Worm (Caenorhabditis elegans) whole organism, L4 larva: ENCODE data around the gene elo-8.

Experiments used
- F10B5.3 ChIP-seq: sonication (generic microtip); optimal IDR thresholded peaks from 2 replicates; lab custom pipeline; 2016; ENCODE audit warnings: mild to moderate bottlenecking, missing genetic modification characterization, missing compliant biosample characterization
- F26F4.8 ChIP-seq: fragments of 200-800 bp; sonication (Bioruptor generic); conservative IDR thresholded peaks from 2 replicates; pipeline ENCODE4 v1.3.6; 2022; ENCODE audit warnings: missing genetic modification characterization, missing compliant biosample characterization
- T20F7.1 ChIP-seq: fragments of 200-800 bp; sonication (Bioruptor generic); optimal IDR thresholded peaks from 2 replicates; lab custom pipeline; 2018; ENCODE audit warnings: mild to moderate bottlenecking, missing genetic modification characterization, missing compliant biosample characterization
- T26A8.4 ChIP-seq: fragments of 200-800 bp; sonication (Bioruptor generic); IDR thresholded peaks from 2 replicates; pipeline ENCODE4 v1.3.6; 2022; ENCODE audit warnings: missing genetic modification characterization, missing compliant biosample characterization
- aly-2 ChIP-seq: sonication (generic microtip); optimal IDR thresholded peaks from 2 replicates; lab custom pipeline; 2018; ENCODE audit warnings: missing biosample characterization, missing genetic modification characterization
- arid-1 ChIP-seq: fragments of 200-800 bp; sonication (Bioruptor generic); conservative IDR thresholded peaks from 2 replicates; pipeline ENCODE4 v1.3.6; 2022; ENCODE audit warnings: missing genetic modification reagents, missing genetic modification characterization, missing compliant biosample characterization
- attf-4 ChIP-seq: sonication (generic microtip); optimal IDR thresholded peaks from 3 replicates; lab custom pipeline; 2017; ENCODE audit warnings: missing biosample characterization, missing genetic modification characterization
- ceh-20 ChIP-seq: fragments of 200-800 bp; sonication (Bioruptor generic); IDR thresholded peaks from 2 replicates; pipeline ENCODE4 v1.3.6; 2022; ENCODE audit warnings: missing genetic modification reagents, missing genetic modification characterization, missing compliant biosample characterization
- ceh-28 ChIP-seq: fragments of 150-350 bp; optimal IDR thresholded peaks from 2 replicates; lab custom pipeline; 2014; ENCODE audit warnings: missing biosample characterization, missing genetic modification reagents, missing genetic modification characterization
- ceh-62 ChIP-seq: sonication (generic microtip); optimal IDR thresholded peaks from 2 replicates; lab custom pipeline; 2017; ENCODE audit warnings: missing biosample characterization, missing genetic modification characterization
- ces-1 ChIP-seq: fragments of 150-350 bp; sonication (generic microtip); optimal IDR thresholded peaks from 4 replicates; lab custom pipeline; 2014; ENCODE audit warnings: missing biosample characterization, missing genetic modification reagents, missing genetic modification characterization
- cey-2 ChIP-seq: sonication (generic microtip); optimal IDR thresholded peaks from 3 replicates; lab custom pipeline; 2017; ENCODE audit warnings: missing genetic modification characterization, mild to moderate bottlenecking, missing compliant biosample characterization, antibody characterized with exemption, borderline replicate concordance; ENCODE audit not compliant: insufficient read depth
- daf-12 ChIP-seq: fragments of 150-350 bp; optimal IDR thresholded peaks from 2 replicates; lab custom pipeline; 2014; ENCODE audit warnings: missing biosample characterization, missing genetic modification reagents, missing genetic modification characterization
- daf-16 ChIP-seq, 3 experiments: sonication (generic microtip); optimal IDR thresholded peaks; 2 replicates each; lab custom pipeline; 2016 to 2017; ENCODE audit warnings: missing genetic modification characterization in 3 of 3, missing genetic modification reagents in 3 of 3, mild to moderate bottlenecking in 2 of 3, missing compliant biosample characterization in 2 of 3, missing biosample characterization in 1 of 3, moderate library complexity in 1 of 3
- daf-19 ChIP-seq: fragments of 200-800 bp; sonication (Bioruptor generic); conservative IDR thresholded peaks from 2 replicates; pipeline ENCODE4 v1.3.6; 2022; ENCODE audit warnings: missing genetic modification characterization, missing compliant biosample characterization
- daf-8 ChIP-seq: fragments of 200-800 bp; sonication (Bioruptor generic); IDR thresholded peaks from 2 replicates; pipeline ENCODE4 v1.3.6; 2022; ENCODE audit warnings: missing genetic modification characterization, missing compliant biosample characterization
- dmd-6 ChIP-seq: fragments of 200-800 bp; sonication (Bioruptor generic); IDR thresholded peaks from 2 replicates; pipeline ENCODE4 v1.3.6; 2022; ENCODE audit warnings: missing genetic modification reagents, missing genetic modification characterization, missing compliant biosample characterization
- dmd-8 ChIP-seq: fragments of 200-800 bp; sonication (Bioruptor generic); IDR thresholded peaks from 2 replicates; pipeline ENCODE4 v1.3.6; 2022; ENCODE audit warnings: missing genetic modification characterization, missing compliant biosample characterization
- dmd-9 ChIP-seq: fragments of 200-800 bp; sonication (Bioruptor generic); IDR thresholded peaks from 2 replicates; pipeline ENCODE4 v1.3.6; 2022; ENCODE audit warnings: missing genetic modification reagents, missing genetic modification characterization, missing compliant biosample characterization
- dpl-1 ChIP-seq: fragments of 150-350 bp; optimal IDR thresholded peaks from 2 replicates; lab custom pipeline; 2014; ENCODE audit warnings: missing biosample characterization, missing genetic modification reagents, missing genetic modification characterization
- egl-27 ChIP-seq: sonication (generic microtip); optimal IDR thresholded peaks from 3 replicates; lab custom pipeline; 2017; ENCODE audit warnings: missing biosample characterization, missing genetic modification reagents, missing genetic modification characterization
- fos-1 ChIP-seq: fragments of 150-350 bp; optimal IDR thresholded peaks from 2 replicates; lab custom pipeline; 2014; ENCODE audit warnings: missing biosample characterization, missing genetic modification characterization
- gei-8 ChIP-seq: fragments of 200-800 bp; sonication (Bioruptor generic); optimal IDR thresholded peaks from 2 replicates; lab custom pipeline; 2018; ENCODE audit warnings: mild to moderate bottlenecking, missing genetic modification characterization, missing compliant biosample characterization
- hmg-1.1 ChIP-seq: fragments of 200-800 bp; sonication (Bioruptor generic); IDR thresholded peaks from 2 replicates; pipeline ENCODE4 v1.3.6; 2022; ENCODE audit warnings: missing genetic modification reagents, missing genetic modification characterization, missing compliant biosample characterization
- jun-1 ChIP-seq: fragments of 150-350 bp; optimal IDR thresholded peaks from 2 replicates; lab custom pipeline; 2014; ENCODE audit warnings: missing biosample characterization, missing genetic modification reagents, missing genetic modification characterization
- lin-1 ChIP-seq: fragments of 200-800 bp; sonication (Bioruptor generic); IDR thresholded peaks from 2 replicates; pipeline ENCODE4 v1.3.6; 2022; ENCODE audit warnings: missing genetic modification reagents, missing genetic modification characterization, missing compliant biosample characterization
- lin-13 ChIP-seq: fragments of 150-350 bp; optimal IDR thresholded peaks from 2 replicates; lab custom pipeline; 2014; ENCODE audit warnings: missing biosample characterization, missing genetic modification reagents, missing genetic modification characterization
- lin-29 ChIP-seq: fragments of 200-800 bp; sonication (Bioruptor generic); IDR thresholded peaks from 2 replicates; pipeline ENCODE4 v1.3.6; 2022; ENCODE audit warnings: missing genetic modification reagents, missing genetic modification characterization, missing compliant biosample characterization
- lin-38 ChIP-seq: fragments of 200-800 bp; sonication (Bioruptor generic); IDR thresholded peaks from 2 replicates; pipeline ENCODE4 v1.3.6; 2022; ENCODE audit warnings: missing genetic modification reagents, missing genetic modification characterization, missing compliant biosample characterization
- lin-39 ChIP-seq: fragments of 150-350 bp; optimal IDR thresholded peaks from 2 replicates; lab custom pipeline; 2014; ENCODE audit warnings: missing biosample characterization, missing genetic modification reagents, missing genetic modification characterization
- madf-9 ChIP-seq: fragments of 200-800 bp; sonication (Bioruptor generic); conservative IDR thresholded peaks from 2 replicates; pipeline ENCODE4 v1.3.6; 2022; ENCODE audit warnings: missing genetic modification reagents, missing genetic modification characterization, missing compliant biosample characterization
- mdt-29 ChIP-seq: fragments of 200-800 bp; sonication (Bioruptor generic); IDR thresholded peaks from 2 replicates; pipeline ENCODE4 v1.3.6; 2022; ENCODE audit warnings: missing genetic modification reagents, missing genetic modification characterization, missing compliant biosample characterization
- mxl-3 ChIP-seq: fragments of 200-800 bp; sonication (Bioruptor generic); optimal IDR thresholded peaks from 2 replicates; lab custom pipeline; 2018; ENCODE audit warnings: mild to moderate bottlenecking, missing genetic modification characterization, missing compliant biosample characterization
- nhr-10 ChIP-seq: fragments of 150-350 bp; optimal IDR thresholded peaks from 2 replicates; lab custom pipeline; 2014; ENCODE audit warnings: missing biosample characterization, missing genetic modification characterization
- nhr-102 ChIP-seq: sonication (generic microtip); optimal IDR thresholded peaks from 2 replicates; lab custom pipeline; 2016; ENCODE audit warnings: mild to moderate bottlenecking, missing genetic modification characterization, moderate library complexity, missing compliant biosample characterization
- nhr-25 ChIP-seq: sonication (generic microtip); optimal IDR thresholded peaks from 2 replicates; lab custom pipeline; 2017; ENCODE audit warnings: missing genetic modification characterization, mild to moderate bottlenecking, missing compliant biosample characterization, antibody characterized with exemption, moderate library complexity, borderline replicate concordance; ENCODE audit not compliant: insufficient read depth
- nhr-41 ChIP-seq: fragments of 200-800 bp; sonication (Bioruptor generic); IDR thresholded peaks from 2 replicates; pipeline ENCODE4 v1.3.6; 2022; ENCODE audit warnings: missing genetic modification reagents, missing genetic modification characterization, missing compliant biosample characterization
- nhr-42 ChIP-seq: fragments of 200-800 bp; sonication (Bioruptor generic); IDR thresholded peaks from 2 replicates; pipeline ENCODE4 v1.3.6; 2022; ENCODE audit warnings: missing genetic modification characterization, missing compliant biosample characterization
- nhr-48 ChIP-seq: sonication (generic microtip); optimal IDR thresholded peaks from 2 replicates; lab custom pipeline; 2016; ENCODE audit warnings: mild to moderate bottlenecking, missing genetic modification characterization, missing compliant biosample characterization
- nhr-6 ChIP-seq: fragments of 150-350 bp; optimal IDR thresholded peaks from 2 replicates; lab custom pipeline; 2014; ENCODE audit warnings: missing biosample characterization, missing genetic modification characterization
- nhr-77 ChIP-seq: fragments of 150-350 bp; optimal IDR thresholded peaks from 2 replicates; lab custom pipeline; 2014; ENCODE audit warnings: missing biosample characterization, missing genetic modification characterization
- rbr-2 ChIP-seq: sonication (generic microtip); optimal IDR thresholded peaks from 2 replicates; lab custom pipeline; 2016; ENCODE audit warnings: missing genotype, missing genetic modification characterization, missing compliant biosample characterization
- set-16 ChIP-seq: fragments of 200-800 bp; sonication (Bioruptor generic); IDR thresholded peaks from 2 replicates; pipeline ENCODE4 v1.3.6; 2022; ENCODE audit warnings: missing genetic modification reagents, missing genetic modification characterization, missing compliant biosample characterization
- snpc-4 ChIP-seq: fragments of 150-350 bp; optimal IDR thresholded peaks from 2 replicates; lab custom pipeline; 2014; ENCODE audit warnings: missing biosample characterization, missing genetic modification characterization
- spr-3 ChIP-seq: fragments of 200-800 bp; sonication (Bioruptor generic); optimal IDR thresholded peaks from 2 replicates; lab custom pipeline; 2018; ENCODE audit warnings: mild to moderate bottlenecking, missing genetic modification characterization, missing compliant biosample characterization
- tra-1 ChIP-seq: fragments of 200-800 bp; sonication (Bioruptor generic); IDR thresholded peaks from 2 replicates; pipeline ENCODE4 v1.3.6; 2022; ENCODE audit warnings: missing genetic modification reagents, missing genetic modification characterization, missing compliant biosample characterization
- unc-39 ChIP-seq: sonication (generic microtip); optimal IDR thresholded peaks from 2 replicates; lab custom pipeline; 2017; ENCODE audit warnings: missing biosample characterization, missing genetic modification characterization
- unc-62 ChIP-seq, 3 experiments: fragments of 150-350 bp in 1 of 3; sonication (generic microtip); optimal IDR thresholded peaks in 2 of 3; peaks in 1 of 3; 1 replicate in 1 of 3; 2 replicates in 2 of 3; lab custom pipeline; 2014 to 2017; ENCODE audit warnings: missing biosample characterization in 3 of 3, missing genetic modification characterization in 3 of 3, missing genetic modification reagents in 3 of 3, missing genotype in 1 of 3
- zag-1 ChIP-seq: fragments of 150-350 bp; optimal IDR thresholded peaks from 2 replicates; lab custom pipeline; 2014; ENCODE audit warnings: missing biosample characterization, missing genetic modification characterization
- ztf-11 ChIP-seq: fragments of 150-350 bp; optimal IDR thresholded peaks from 2 replicates; lab custom pipeline; 2014; ENCODE audit warnings: missing biosample characterization, missing genetic modification characterization
- ztf-7 ChIP-seq: fragments of 150-350 bp; optimal IDR thresholded peaks from 2 replicates; lab custom pipeline; 2014; ENCODE audit warnings: missing biosample characterization, missing genetic modification characterization

elo-8 gene

ce11 chrIII:11243421-11243820 is 11.6 kb upstream of the elo-8 start (continued):
- TF ChIP-seq aly-2 (tag; lab: Kevin White, UChicago): no peak
- no peak for TF ChIP-seq zag-1 (tag; lab: Kevin White, UChicago)
- peak; percentile 42 for TF ChIP-seq dpl-1 (GFP tag; lab: Kevin White, UChicago)
- no peak for TF ChIP-seq daf-19 (GFP tag; lab: Robert Waterston, UW)
- peak; percentile 57 for TF ChIP-seq mxl-3 (GFP tag; lab: Kevin White, UChicago)
- peak; percentile 50 for TF ChIP-seq nhr-48 (tag; lab: Kevin White, UChicago)
- no peak for TF ChIP-seq nhr-42 (GFP tag; lab: Robert Waterston, UW)
- TF ChIP-seq ztf-11 (tag; lab: Kevin White, UChicago): no peak
- no peak for TF ChIP-seq lin-39 (tag; lab: Kevin White, UChicago)
- no peak for TF ChIP-seq fos-1 (tag; lab: Kevin White, UChicago)
- TF ChIP-seq unc-39: no peak
- no peak for TF ChIP-seq lin-29 (GFP tag; lab: Robert Waterston, UW)
- peak; percentile 59 for TF ChIP-seq nhr-77 (tag; lab: Kevin White, UChicago)
- peak; percentile 82 for TF ChIP-seq dmd-6 (GFP tag; lab: Robert Waterston, UW)
- TF ChIP-seq ztf-7 (tag; lab: Kevin White, UChicago): peak; percentile 6
- TF ChIP-seq egl-27 (tag; lab: Kevin White, UChicago): no peak
- TF ChIP-seq ceh-28 (tag; lab: Kevin White, UChicago): peak; percentile 69
- TF ChIP-seq dmd-9: no peak
- peak; percentile 46 for TF ChIP-seq rbr-2 (tag; lab: Kevin White, UChicago)
- TF ChIP-seq F26F4.8: no peak
- TF ChIP-seq ces-1 (GFP tag; lab: Kevin White, UChicago): no peak
- no peak for TF ChIP-seq spr-3
- TF ChIP-seq T20F7.1 (GFP tag; lab: Kevin White, UChicago): no peak
- TF ChIP-seq attf-4 (tag; lab: Kevin White, UChicago): no peak
- no peak for TF ChIP-seq F10B5.3 (tag; lab: Kevin White, UChicago)
- no peak for TF ChIP-seq daf-8 (GFP tag; lab: Robert Waterston, UW)
- no peak for TF ChIP-seq ceh-62 (tag; lab: Kevin White, UChicago)
- TF ChIP-seq mdt-29: no peak
- peak; percentile 31; the same call in 1 of the 2 replicates for TF ChIP-seq T26A8.4 (GFP tag; lab: Robert Waterston, UW)
- TF ChIP-seq nhr-25: peak; percentile 43
- TF ChIP-seq hmg-1.1 (GFP tag; lab: Robert Waterston, UW): peak; percentile 69
- TF ChIP-seq snpc-4: no peak
- TF ChIP-seq tra-1 (GFP tag; lab: Robert Waterston, UW): 0 out of 2 replicates have a peak, but pooled peaks have one; percentile 47
- TF ChIP-seq cey-2: no peak
- TF ChIP-seq daf-16 (GFP tag; optimal IDR thresholded peaks at IDR 0.05; lab: Kevin White, UChicago): no peak
- TF ChIP-seq daf-16 (tag; optimal IDR thresholded peaks at IDR 0.05; lab: Kevin White, UChicago): peak; percentile 74
- TF ChIP-seq ceh-20 (GFP tag; lab: Robert Waterston, UW): peak; percentile 68; the same call in 1 of the 2 replicates
- TF ChIP-seq nhr-6: peak; percentile 71
- TF ChIP-seq jun-1 (tag; lab: Kevin White, UChicago): no peak
- TF ChIP-seq madf-9 (GFP tag; lab: Robert Waterston, UW): no peak
- no peak for TF ChIP-seq dmd-8
- peak; percentile 29 for TF ChIP-seq lin-13 (GFP tag; lab: Kevin White, UChicago)
- TF ChIP-seq nhr-41 (GFP tag; lab: Robert Waterston, UW): no peak
- no peak for TF ChIP-seq nhr-102 (tag; lab: Kevin White, UChicago)
- no peak for TF ChIP-seq nhr-10 (tag; lab: Kevin White, UChicago)
- no peak for TF ChIP-seq set-16
- TF ChIP-seq gei-8 (GFP tag; lab: Kevin White, UChicago): no peak
- no peak for TF ChIP-seq lin-1 (GFP tag; lab: Robert Waterston, UW)
- TF ChIP-seq arid-1: 0 out of 2 replicates have a peak, but pooled peaks have one; percentile 14
- TF ChIP-seq daf-12 (tag; lab: Kevin White, UChicago): no peak
- peak; percentile 50 for TF ChIP-seq lin-38 (GFP tag; lab: Robert Waterston, UW)
- peak in 1 of 2 experiments; percentile 99 for TF ChIP-seq unc-62 (GFP tag; optimal IDR thresholded peaks at IDR 0.05 in 1 of 2; lab: Kevin White, UChicago)
- no peak for TF ChIP-seq unc-62 (tag; optimal IDR thresholded peaks at IDR 0.05; lab: Kevin White, UChicago)
